Fruit fly (Drosophila melanogaster) whole organism, adult: ENCODE results near the gene CG44476.

ENCODE experiments used
- CG11617 ChIP-seq: fragments of 200-800 bp; sonication (Bioruptor generic); optimal IDR thresholded peaks from 2 replicates; lab custom pipeline; 2017; ENCODE audit warnings: mild to moderate bottlenecking, missing biosample characterization, missing genetic modification reagents, missing genetic modification characterization
- CG12768 ChIP-seq: fragments of 200-800 bp; sonication (Bioruptor generic); optimal IDR thresholded peaks from 2 replicates; lab custom pipeline; 2017; ENCODE audit warnings: missing biosample characterization, missing genetic modification characterization, mild to moderate bottlenecking, moderate library complexity, missing genetic modification reagents
- CG14711 ChIP-seq: fragments of 200-800 bp; sonication (Bioruptor generic); optimal IDR thresholded peaks from 2 replicates; lab custom pipeline; 2018; ENCODE audit warnings: missing biosample characterization, mild to moderate bottlenecking, missing genetic modification characterization, moderate library complexity
- CG1620 ChIP-seq: fragments of 200-800 bp; sonication (Bioruptor generic); optimal IDR thresholded peaks from 2 replicates; lab custom pipeline; 2016; ENCODE audit warnings: missing biosample characterization, missing genetic modification characterization
- CG33017 ChIP-seq: fragments of 200-800 bp; sonication (Bioruptor generic); optimal IDR thresholded peaks from 2 replicates; lab custom pipeline; 2018; ENCODE audit warnings: missing biosample characterization, mild to moderate bottlenecking, missing genetic modification characterization, moderate library complexity
- CG5204 ChIP-seq: fragments of 200-800 bp; sonication (Bioruptor generic); optimal IDR thresholded peaks from 2 replicates; lab custom pipeline; 2016; ENCODE audit warnings: missing biosample characterization, missing genetic modification characterization
- CG7045 ChIP-seq: fragments of 200-800 bp; sonication (Bioruptor generic); optimal IDR thresholded peaks from 2 replicates; lab custom pipeline; 2017; ENCODE audit warnings: missing biosample characterization, mild to moderate bottlenecking, missing genetic modification characterization
- CG7101 ChIP-seq: fragments of 200-800 bp; sonication (Bioruptor generic); optimal IDR thresholded peaks from 2 replicates; lab custom pipeline; 2018; ENCODE audit warnings: missing biosample characterization, mild to moderate bottlenecking, missing genetic modification characterization, moderate library complexity
- Clk ChIP-seq: fragments of 200-800 bp; sonication (Bioruptor generic); optimal IDR thresholded peaks from 2 replicates; lab custom pipeline; 2017; ENCODE audit warnings: missing biosample characterization, missing genetic modification characterization
- Crg-1 ChIP-seq: fragments of 200-800 bp; sonication (Bioruptor generic); optimal IDR thresholded peaks from 2 replicates; lab custom pipeline; 2016; ENCODE audit warnings: missing biosample characterization, missing genetic modification characterization
- Hr96 ChIP-seq: fragments of 200-800 bp; sonication (Bioruptor generic); optimal IDR thresholded peaks from 2 replicates; lab custom pipeline; 2016; ENCODE audit warnings: missing biosample characterization, missing genetic modification characterization
- Mnt ChIP-seq: fragments of 200-800 bp; sonication (Bioruptor generic); optimal IDR thresholded peaks from 2 replicates; lab custom pipeline; 2016; ENCODE audit warnings: missing biosample characterization, mild to moderate bottlenecking, missing genetic modification characterization
- bab1 ChIP-seq: fragments of 200-800 bp; sonication (Bioruptor generic); optimal IDR thresholded peaks from 3 replicates; lab custom pipeline; 2019; ENCODE audit warnings: missing biosample characterization, mild to moderate bottlenecking, missing genetic modification characterization, moderate library complexity
- cic ChIP-seq: fragments of 200-800 bp; sonication (Bioruptor generic); optimal IDR thresholded peaks from 2 replicates; lab custom pipeline; 2017; ENCODE audit warnings: missing biosample characterization, mild to moderate bottlenecking, missing genetic modification characterization, moderate library complexity
- cnc ChIP-seq, 2 experiments: fragments of >200 bp; optimal IDR thresholded peaks; 2 replicates each; lab custom pipeline; 2017
- kay ChIP-seq: fragments of 200-800 bp; sonication (Bioruptor generic); peaks from one replicate; lab custom pipeline; 2016; ENCODE audit warnings: missing biosample characterization, missing genetic modification characterization, borderline replicate concordance
- ovo ChIP-seq: fragments of 200-800 bp; sonication (Bioruptor generic); optimal IDR thresholded peaks from 2 replicates; lab custom pipeline; 2016; ENCODE audit warnings: missing biosample characterization, missing genetic modification characterization
- pad ChIP-seq: fragments of 200-800 bp; sonication (Bioruptor generic); optimal IDR thresholded peaks from 3 replicates; lab custom pipeline; 2017; ENCODE audit warnings: missing biosample characterization, missing genetic modification characterization, mild to moderate bottlenecking, moderate library complexity, missing genetic modification reagents
- tj ChIP-seq: fragments of 200-800 bp; sonication (Bioruptor generic); optimal IDR thresholded peaks from 3 replicates; lab custom pipeline; 2017; ENCODE audit warnings: missing biosample characterization, mild to moderate bottlenecking, missing genetic modification characterization, moderate library complexity
- toe ChIP-seq: fragments of 200-800 bp; sonication (Bioruptor generic); optimal IDR thresholded peaks from 2 replicates; lab custom pipeline; 2016; ENCODE audit warnings: missing biosample characterization, missing genetic modification characterization

CG44476 gene

dm6 chr2L:18151826-18152138 lies 38.8 kb upstream of the CG44476 start:
- no peak for TF ChIP-seq Clk (GFP tag; lab: Kevin White, UChicago)
- TF ChIP-seq pad (GFP tag; lab: Kevin White, UChicago): no peak
- no peak for TF ChIP-seq CG7045 (GFP tag; lab: Kevin White, UChicago)
- no peak for TF ChIP-seq Mnt
- TF ChIP-seq cnc (optimal IDR thresholded peaks at IDR 0.05; lab: Kevin White, UChicago): no peak
- TF ChIP-seq tj (GFP tag; lab: Kevin White, UChicago): no peak
- no peak for TF ChIP-seq kay (GFP tag; lab: Kevin White, UChicago)
- TF ChIP-seq CG7101 (tag; lab: Kevin White, UChicago): peak; percentile 25
- TF ChIP-seq CG33017: no peak
- TF ChIP-seq CG1620: peak; percentile 31
- no peak for TF ChIP-seq CG12768 (GFP tag; lab: Kevin White, UChicago)
- TF ChIP-seq toe (GFP tag; lab: Kevin White, UChicago): no peak
- no peak for TF ChIP-seq bab1
- TF ChIP-seq ovo (GFP tag; lab: Kevin White, UChicago): peak; percentile 70
- TF ChIP-seq Hr96 (GFP tag; lab: Kevin White, UChicago): no peak
- peak; percentile 22 for TF ChIP-seq Crg-1
- no peak for TF ChIP-seq cic (GFP tag; lab: Kevin White, UChicago)
- no peak for TF ChIP-seq CG14711 (tag; lab: Kevin White, UChicago)
- TF ChIP-seq CG5204 (GFP tag; lab: Kevin White, UChicago): no peak
- peak; percentile 20 for TF ChIP-seq CG11617 (GFP tag; lab: Kevin White, UChicago)

- TF ChIP-seq toe (GFP tag; lab: Kevin White, UChicago) (peak; percentile 55), Clk (GFP tag; lab: Kevin White, UChicago) (no peak), CG7101 (tag; lab: Kevin White, UChicago) (no peak), CG12768 (GFP tag; lab: Kevin White, UChicago) (no peak), ovo (GFP tag; lab: Kevin White, UChicago) (no peak), CG11617 (GFP tag; lab: Kevin White, UChicago) (no peak), CG14711 (tag; lab: Kevin White, UChicago) (no peak), CG7045 (GFP tag; lab: Kevin White, UChicago) (peak; percentile 35), CG5204 (GFP tag; lab: Kevin White, UChicago) (peak; percentile 64), cic (GFP tag; lab: Kevin White, UChicago) (peak; percentile 90), tj (GFP tag; lab: Kevin White, UChicago) (peak; percentile 93)
Observed at dm6 chr2L:18151134-18151825, 38.3 kb upstream of the CG44476 start.

dm6 chr2L:18150393-18151133 lies 37.6 kb upstream of the CG44476 start:
- TF ChIP-seq CG33017 (no peak), tj (GFP tag; lab: Kevin White, UChicago) (peak; percentile 7), cic (GFP tag; lab: Kevin White, UChicago) (peak; percentile 22), Hr96 (GFP tag; lab: Kevin White, UChicago) (no peak), CG7045 (GFP tag; lab: Kevin White, UChicago) (no peak), CG12768 (GFP tag; lab: Kevin White, UChicago) (no peak), bab1 (no peak), pad (GFP tag; lab: Kevin White, UChicago) (no peak), Mnt (no peak), toe (GFP tag; lab: Kevin White, UChicago) (no peak), Clk (GFP tag; lab: Kevin White, UChicago) (no peak), CG5204 (GFP tag; lab: Kevin White, UChicago) (no peak), CG14711 (tag; lab: Kevin White, UChicago) (no peak), CG7101 (tag; lab: Kevin White, UChicago) (no peak), CG1620 (no peak), CG11617 (GFP tag; lab: Kevin White, UChicago) (no peak), cnc (optimal IDR thresholded peaks at IDR 0.05; lab: Kevin White, UChicago) (no peak), ovo (GFP tag; lab: Kevin White, UChicago) (no peak), Crg-1 (no peak), kay (GFP tag; lab: Kevin White, UChicago) (peak; percentile 31)

- no peak for TF ChIP-seq CG11617 (GFP tag; lab: Kevin White, UChicago)
- no peak for TF ChIP-seq cnc (optimal IDR thresholded peaks at IDR 0.05; lab: Kevin White, UChicago)
- no peak for TF ChIP-seq CG14711 (tag; lab: Kevin White, UChicago)
- no peak for TF ChIP-seq kay (GFP tag; lab: Kevin White, UChicago)
- peak; percentile 28 for TF ChIP-seq tj (GFP tag; lab: Kevin White, UChicago)
Observed at dm6 chr2L:18149903-18150302, 36.9 kb upstream of the CG44476 start.

dm6 chr2L:18148552-18149219 lies 35.7 kb upstream of the CG44476 start:
- TF ChIP-seq CG11617 (GFP tag; lab: Kevin White, UChicago) (peak; percentile 58), CG33017 (peak; percentile 43), CG5204 (GFP tag; lab: Kevin White, UChicago) (no peak), CG7101 (tag; lab: Kevin White, UChicago) (peak; percentile 84), tj (GFP tag; lab: Kevin White, UChicago) (peak; percentile 65), CG7045 (GFP tag; lab: Kevin White, UChicago) (peak; percentile 87), cnc (optimal IDR thresholded peaks at IDR 0.05; lab: Kevin White, UChicago) (no peak), kay (GFP tag; lab: Kevin White, UChicago) (peak; percentile 90), ovo (GFP tag; lab: Kevin White, UChicago) (peak; percentile 79), Hr96 (GFP tag; lab: Kevin White, UChicago) (peak; percentile 5), cic (GFP tag; lab: Kevin White, UChicago) (peak; percentile 100), CG12768 (GFP tag; lab: Kevin White, UChicago) (peak; percentile 77), CG14711 (tag; lab: Kevin White, UChicago) (peak; percentile 60), bab1 (no peak), Clk (GFP tag; lab: Kevin White, UChicago) (peak; percentile 65), toe (GFP tag; lab: Kevin White, UChicago) (peak; percentile 14), Mnt (peak; percentile 76), pad (GFP tag; lab: Kevin White, UChicago) (peak; percentile 53), CG1620 (peak; percentile 11), Crg-1 (peak; percentile 86)
